Worm (Caenorhabditis elegans): Measurements from ENCODE around the gene rgs-4.

The rgs-4 gene

DNA sequence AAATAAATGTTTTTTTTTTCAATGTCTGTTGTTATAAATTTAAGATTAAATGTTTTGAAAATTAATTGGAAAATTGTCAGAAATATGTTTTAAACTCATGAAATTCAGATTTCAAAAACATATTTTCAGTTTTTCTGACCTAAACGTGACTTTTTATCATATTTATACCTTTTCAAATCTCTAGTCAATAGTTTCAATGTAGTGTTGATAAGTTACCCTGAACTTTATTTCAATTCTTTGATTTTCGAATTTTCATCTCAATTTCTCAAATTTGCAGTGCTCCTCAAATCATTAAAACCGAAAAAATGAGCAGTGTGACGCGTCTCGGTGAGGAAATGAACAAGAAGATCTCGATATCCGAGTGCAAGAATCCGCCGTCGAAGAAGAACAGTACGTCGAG lies at the start of gene rgs-4:
rgs-4 (plus strand) TSS at position 301 of the 400 bp plus-strand sequence.
- TF ChIP-seq aly-2 (tag; optimal IDR thresholded peaks at IDR 0.05) (no peak), snu-23 (GFP tag; optimal IDR thresholded peaks at IDR 0.05) (no peak), F16B12.6 (tag; optimal IDR thresholded peaks at IDR 0.05) (no peak), nhr-77 (tag; optimal IDR thresholded peaks at IDR 0.05) (no peak), snpc-4 (tag; optimal IDR thresholded peaks at IDR 0.05) (no peak), aha-1 (tag; optimal IDR thresholded peaks at IDR 0.05) (no peak), hlh-17 (GFP tag; optimal IDR thresholded peaks at IDR 0.05; ENCODE audit: borderline replicate concordance) (no peak)

DNA sequence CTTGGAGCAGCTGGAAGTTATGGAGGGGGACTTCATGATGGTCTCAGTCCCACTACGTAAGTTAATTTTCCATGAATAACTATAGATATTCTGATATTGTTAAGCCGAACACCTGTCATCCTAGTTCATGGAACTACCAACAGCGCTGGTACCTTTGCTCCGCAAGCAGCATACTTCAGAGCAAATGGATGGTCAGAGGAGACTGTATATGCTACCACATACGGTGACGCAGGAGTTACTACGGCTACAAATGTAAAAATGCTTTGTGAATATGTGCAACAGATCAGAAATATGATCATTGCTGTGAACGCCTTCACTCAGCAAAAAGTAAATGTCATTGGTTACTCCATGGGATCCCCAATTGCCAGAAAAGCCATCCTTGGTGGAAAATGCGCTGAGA lies 48.4 kb upstream of the rgs-4 start:
- no peak for TF ChIP-seq unc-30 (tag; optimal IDR thresholded peaks at IDR 0.05)
- TF ChIP-seq efl-1 (optimal IDR thresholded peaks at IDR 0.05), result no peak
- no peak for TF ChIP-seq efl-1 (GFP tag; optimal IDR thresholded peaks at IDR 0.05 in 1 of 2)
- TF ChIP-seq lin-15B (tag; optimal IDR thresholded peaks at IDR 0.05), result no peak
- no peak for TF ChIP-seq vab-15 (tag; optimal IDR thresholded peaks at IDR 0.05)
- no peak for TF ChIP-seq nhr-11 (tag; optimal IDR thresholded peaks at IDR 0.05)
- no peak for TF ChIP-seq nhr-84 (tag; optimal IDR thresholded peaks at IDR 0.05)
- no peak for TF ChIP-seq nhr-12 (tag; optimal IDR thresholded peaks at IDR 0.05)

DNA sequence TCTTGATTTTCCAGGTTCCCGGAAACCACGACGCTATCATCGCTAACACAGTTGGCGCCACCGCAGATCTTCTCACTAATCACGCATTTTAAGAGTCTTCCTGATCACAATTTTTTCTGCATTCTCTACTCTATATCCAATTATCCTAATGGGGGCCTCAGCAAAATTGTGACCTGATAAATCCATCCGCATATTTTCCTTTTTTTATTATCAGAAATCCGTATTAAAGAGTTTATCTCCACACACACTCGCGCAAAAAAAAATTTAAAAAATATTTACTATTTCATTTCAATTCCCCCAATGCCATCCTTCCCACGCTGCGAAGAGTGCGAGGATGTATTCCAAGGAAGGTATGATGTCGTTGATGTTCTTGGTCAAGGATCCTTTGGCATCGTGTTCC lies 47.6 kb upstream of the rgs-4 start, which contains the start of gene Y38E10A.8:
Y38E10A.8 (plus strand) TSS at position 301 of the 400 bp plus-strand sequence.
- TF ChIP-seq snu-23 (GFP tag; optimal IDR thresholded peaks at IDR 0.05) (no peak), dsc-1 (tag; optimal IDR thresholded peaks at IDR 0.05) (peak; percentile 19)

DNA sequence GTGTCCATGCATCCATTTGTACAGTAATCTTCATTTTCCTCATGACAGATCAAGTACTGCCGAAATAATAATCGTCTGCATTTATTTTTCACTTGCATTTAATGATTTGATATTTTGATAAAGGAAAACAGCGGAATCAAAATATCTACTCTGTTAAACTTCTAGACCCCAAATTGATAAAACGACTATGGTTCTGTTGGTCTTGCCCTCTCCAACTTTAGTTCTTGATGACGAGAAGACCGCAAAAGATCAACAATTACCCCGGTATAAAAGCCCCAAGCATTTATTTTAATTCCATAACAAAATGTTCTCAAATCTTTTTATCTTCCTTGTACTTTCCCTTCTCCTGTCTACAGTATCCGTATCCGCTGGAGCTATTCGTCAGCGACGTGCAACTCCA lies 45.9 kb upstream of the rgs-4 start, which contains the start of gene Y38E10A.9:
Y38E10A.9 (plus strand) TSS at position 301 of the 400 bp plus-strand sequence.
- no peak for TF ChIP-seq egl-27 (tag; optimal IDR thresholded peaks at IDR 0.05)
- TF ChIP-seq unc-86 (tag; optimal IDR thresholded peaks at IDR 0.05), result no peak
- TF ChIP-seq ets-5 (GFP tag; IDR thresholded peaks at IDR 0.05), result no peak
- TF ChIP-seq ces-1 (GFP tag; optimal IDR thresholded peaks at IDR 0.05), result no peak
- TF ChIP-seq elt-2 (tag; optimal IDR thresholded peaks at IDR 0.05), result no peak
- TF ChIP-seq nhr-90 (tag; optimal IDR thresholded peaks at IDR 0.05; ENCODE audit: poor library complexity), result no peak
- no peak for TF ChIP-seq C34B4.2 (tag; optimal IDR thresholded peaks at IDR 0.05)
- TF ChIP-seq vab-15 (tag; optimal IDR thresholded peaks at IDR 0.05), result no peak
- no peak for TF ChIP-seq nhr-11 (tag; optimal IDR thresholded peaks at IDR 0.05)
- TF ChIP-seq dpl-1 (GFP tag; optimal IDR thresholded peaks at IDR 0.05), result no peak
- TF ChIP-seq hlh-17 (GFP tag; optimal IDR thresholded peaks at IDR 0.05; ENCODE audit: borderline replicate concordance), result no peak
- no peak for TF ChIP-seq nhr-77 (tag; optimal IDR thresholded peaks at IDR 0.05)

DNA sequence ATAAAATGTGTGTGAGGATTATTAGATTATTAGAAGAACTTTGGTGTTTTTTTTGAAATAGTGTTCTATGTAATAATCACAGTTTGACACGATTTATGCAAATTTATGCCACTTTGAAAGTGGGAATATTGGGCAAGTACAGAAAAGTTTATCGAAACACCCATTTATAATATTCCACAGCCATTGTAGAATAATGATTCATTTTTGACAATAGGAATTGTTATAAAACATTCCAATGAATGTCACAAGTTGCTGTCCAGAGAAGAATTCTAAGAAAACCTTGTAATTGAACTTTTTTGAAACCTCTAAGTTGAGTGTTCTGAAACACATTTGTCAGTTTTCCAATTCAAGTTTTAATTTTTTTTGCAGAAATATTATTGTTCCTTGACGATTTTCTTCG lies 42.3 kb upstream of the rgs-4 start, which contains the start of gene nspe-4:
nspe-4 (plus strand) TSS at position 301 of the 400 bp plus-strand sequence.
- TF ChIP-seq skn-1 (tag; optimal IDR thresholded peaks at IDR 0.05) (no peak), swsn-7 (tag; optimal IDR thresholded peaks at IDR 0.05) (no peak), ceh-90 (tag; optimal IDR thresholded peaks at IDR 0.05) (no peak)

DNA sequence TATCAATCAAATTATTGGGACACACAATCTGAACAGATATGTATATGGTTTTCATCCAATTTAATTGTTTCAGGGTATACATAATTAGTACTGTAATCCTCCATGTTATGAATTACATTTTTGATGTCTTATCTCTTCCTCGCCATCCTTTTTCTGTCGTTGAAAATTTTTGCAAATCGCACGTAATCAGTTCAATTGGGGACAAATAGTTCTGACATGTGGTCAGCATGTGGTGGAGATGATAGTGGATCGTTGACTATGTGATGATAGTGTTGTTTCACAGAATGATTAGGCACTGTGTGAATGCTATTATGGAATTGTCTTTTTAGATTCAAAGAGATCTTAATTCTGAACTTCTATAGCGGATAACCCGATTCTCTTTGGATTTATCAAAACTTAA lies 39.1 kb upstream of the rgs-4 start:
- TF ChIP-seq mep-1 (tag; optimal IDR thresholded peaks at IDR 0.05), result no peak
- no peak for TF ChIP-seq xbp-1 (tag; optimal IDR thresholded peaks at IDR 0.05)
- no peak for TF ChIP-seq tlp-1 (tag; optimal IDR thresholded peaks at IDR 0.05)
- TF ChIP-seq pqm-1 (tag; optimal IDR thresholded peaks at IDR 0.05), result no peak
- no peak for TF ChIP-seq lsy-2 (tag; optimal IDR thresholded peaks at IDR 0.05)
- TF ChIP-seq fkh-8 (tag; optimal IDR thresholded peaks at IDR 0.05), result no peak
- no peak for TF ChIP-seq zip-4 (GFP tag; optimal IDR thresholded peaks at IDR 0.05)
- TF ChIP-seq sup-37 (GFP tag; optimal IDR thresholded peaks at IDR 0.05), result no peak
- no peak for TF ChIP-seq C04F5.9 (tag; optimal IDR thresholded peaks at IDR 0.05)
- no peak for TF ChIP-seq swsn-7 (tag; optimal IDR thresholded peaks at IDR 0.05)
- peak; percentile 31 for TF ChIP-seq nhr-90 (tag; optimal IDR thresholded peaks at IDR 0.05; ENCODE audit: poor library complexity)
- TF ChIP-seq fos-1 (tag; optimal IDR thresholded peaks at IDR 0.05), result no peak
- TF ChIP-seq ceh-88 (GFP tag; IDR thresholded peaks at IDR 0.05), result no peak
- no peak for TF ChIP-seq ztf-4 (tag; optimal IDR thresholded peaks at IDR 0.05)
- TF ChIP-seq rnt-1 (tag; optimal IDR thresholded peaks at IDR 0.05), result no peak
- TF ChIP-seq zag-1 (tag; optimal IDR thresholded peaks at IDR 0.05), result no peak
- no peak for TF ChIP-seq nhr-12 (tag; optimal IDR thresholded peaks at IDR 0.05)
- no peak for TF ChIP-seq nhr-28 (tag; optimal IDR thresholded peaks at IDR 0.05)
- no peak for TF ChIP-seq grh-1 (GFP tag; IDR thresholded peaks at IDR 0.05)
- TF ChIP-seq lin-35 (GFP tag; optimal IDR thresholded peaks at IDR 0.05), result peak in 1 of 2 experiments; percentile 36
- TF ChIP-seq sox-4 (tag; optimal IDR thresholded peaks at IDR 0.05), result no peak
- TF ChIP-seq aha-1 (tag; optimal IDR thresholded peaks at IDR 0.05), result no peak
